Worm (Caenorhabditis elegans): ENCODE data around the gene mrpl-49.

DNA sequence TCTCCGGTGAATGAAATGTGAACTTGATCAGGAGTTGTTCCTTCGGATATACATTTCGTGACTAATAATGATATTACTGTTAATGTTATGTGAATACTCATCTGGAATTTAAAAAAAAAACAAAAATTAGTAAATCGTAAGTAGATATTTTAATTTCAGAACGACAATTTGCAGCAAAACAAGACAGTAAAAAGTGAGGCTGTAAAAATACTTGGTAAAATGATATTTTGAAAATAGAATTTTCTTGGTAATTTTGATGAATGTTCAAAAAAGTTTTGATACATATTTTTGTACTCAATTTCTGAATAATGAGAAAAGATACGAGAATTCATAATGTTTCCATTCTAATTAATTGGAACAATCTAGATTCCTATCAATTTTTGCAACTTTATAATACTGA lies 31.2 kb downstream of the mrpl-49 start, which contains the start of gene papl-1:
- TF ChIP-seq ztf-29 (GFP tag; IDR thresholded peaks at IDR 0.05) (no peak), tab-1 (GFP tag; IDR thresholded peaks at IDR 0.05) (no peak)

All from whole organism, midembryonic.